Fruit fly (Drosophila melanogaster): Measurements from ENCODE around the gene CG6686.
A peak's percentile ranks its signal among the peaks of the same experiment; 100 is the strongest.

CG6686 gene

dm6 chr2L:11970853-11971397 is 16.9 kb downstream of the CG6686 start (continued):
- TF ChIP-seq pita (GFP tag; optimal IDR thresholded peaks at IDR 0.05) = no peak
- TF ChIP-seq CG13424 (tag; optimal IDR thresholded peaks at IDR 0.05) = peak; percentile 0
- peak in 1 of 2 experiments; percentile 50 for TF ChIP-seq Hr78 (GFP tag; optimal IDR thresholded peaks at IDR 0.05)
- peak; percentile 31 for TF ChIP-seq pfk (GFP tag; optimal IDR thresholded peaks at IDR 0.05)
- 0 out of 3 replicates have a peak, but pooled peaks have one; percentile 11 for TF ChIP-seq ken (GFP tag; IDR thresholded peaks at IDR 0.05)
- TF ChIP-seq CG15479 (GFP tag; optimal IDR thresholded peaks at IDR 0.05) = peak; percentile 43
- TF ChIP-seq Dip3 (GFP tag; optimal IDR thresholded peaks at IDR 0.05) = no peak
- TF ChIP-seq chif (GFP tag; optimal IDR thresholded peaks at IDR 0.05) = no peak
- peak; percentile 1 for TF ChIP-seq CG17829 (tag; optimal IDR thresholded peaks at IDR 0.05)
- no peak for TF ChIP-seq CG6791 (GFP tag; IDR thresholded peaks at IDR 0.05; ENCODE audit: partially characterized antibody)
- TF ChIP-seq CG12155 (GFP tag; optimal IDR thresholded peaks at IDR 0.05) = no peak
- TF ChIP-seq CG31388 (GFP tag; optimal IDR thresholded peaks at IDR 0.05) = no peak
- TF ChIP-seq Mrtf (GFP tag; IDR thresholded peaks at IDR 0.05) = peak; percentile 38; the same call in 1 of the 3 replicates
- TF ChIP-seq CG3726 (GFP tag; IDR thresholded peaks at IDR 0.05) = peak; percentile 66; the same call in 1 of the 3 replicates
- no peak for TF ChIP-seq ttk (GFP tag; IDR thresholded peaks at IDR 0.05)
- TF ChIP-seq Bteb2 (GFP tag; optimal IDR thresholded peaks at IDR 0.05) = no peak
- no peak for TF ChIP-seq en (GFP tag; optimal IDR thresholded peaks at IDR 0.05)
- TF ChIP-seq Dll (GFP tag; IDR thresholded peaks at IDR 0.05; ENCODE audit: partially characterized antibody) = no peak
- TF ChIP-seq CG31441 (GFP tag; IDR thresholded peaks at IDR 0.05) = no peak
- no peak for TF ChIP-seq CG30020 (tag; optimal IDR thresholded peaks at IDR 0.05)
- TF ChIP-seq yki (optimal IDR thresholded peaks at IDR 0.05) = peak; percentile 49
- TF ChIP-seq CG32532 (GFP tag; IDR thresholded peaks at IDR 0.05) = peak; percentile 59
- no peak for TF ChIP-seq CG17361 (GFP tag; IDR thresholded peaks at IDR 0.05)
- no peak for TF ChIP-seq H2.0 (GFP tag; IDR thresholded peaks at IDR 0.05)
- TF ChIP-seq Xrp1 (GFP tag; IDR thresholded peaks at IDR 0.05) = no peak
- no peak for TF ChIP-seq Taf1 (GFP tag; IDR thresholded peaks at IDR 0.05)
- no peak for TF ChIP-seq al (GFP tag; IDR thresholded peaks at IDR 0.05)
- peak; percentile 58 for TF ChIP-seq caup (GFP tag; optimal IDR thresholded peaks at IDR 0.05; ENCODE audit: severe bottlenecking)
- TF ChIP-seq NC2α (GFP tag; optimal IDR thresholded peaks at IDR 0.05) = no peak
- peak; percentile 23 for TF ChIP-seq CG12071 (GFP tag; optimal IDR thresholded peaks at IDR 0.05)
- peak; percentile 38; the same call in 1 of the 2 replicates for TF ChIP-seq seq (GFP tag; IDR thresholded peaks at IDR 0.05)
- peak; percentile 35; the same call in 1 of the 2 replicates for TF ChIP-seq sob (GFP tag; IDR thresholded peaks at IDR 0.05)
- TF ChIP-seq ci (GFP tag; IDR thresholded peaks at IDR 0.05) = peak; percentile 77; the same call in 2 of the 3 replicates
- TF ChIP-seq CG14860 (GFP tag; IDR thresholded peaks at IDR 0.05; ENCODE audit: partially characterized antibody) = 0 out of 3 replicates have a peak, but pooled peaks have one; percentile 33
- no peak for TF ChIP-seq Lim3 (GFP tag; IDR thresholded peaks at IDR 0.05)
- no peak for TF ChIP-seq eve (GFP tag; optimal IDR thresholded peaks at IDR 0.05)
- TF ChIP-seq dan (GFP tag; IDR thresholded peaks at IDR 0.05) = no peak
- TF ChIP-seq cad (GFP tag; optimal IDR thresholded peaks at IDR 0.05) = no peak
- no peak for TF ChIP-seq CG14710 (tag; optimal IDR thresholded peaks at IDR 0.05)
- no peak for TF ChIP-seq Ravus (GFP tag; IDR thresholded peaks at IDR 0.05)
- no peak for TF ChIP-seq CG15269 (tag; optimal IDR thresholded peaks at IDR 0.05)
- no peak for TF ChIP-seq disco-r (GFP tag; optimal IDR thresholded peaks at IDR 0.05)
- TF ChIP-seq CG34376 (GFP tag; optimal IDR thresholded peaks at IDR 0.05) = peak; percentile 25
- no peak for TF ChIP-seq Hsf (GFP tag; optimal IDR thresholded peaks at IDR 0.05)
- no peak for TF ChIP-seq zf30C (GFP tag; optimal IDR thresholded peaks at IDR 0.05)
- TF ChIP-seq zfh2 (GFP tag; optimal IDR thresholded peaks at IDR 0.05) = no peak
- TF ChIP-seq CG3838 (GFP tag; optimal IDR thresholded peaks at IDR 0.05) = no peak
- no peak for TF ChIP-seq crc (GFP tag; optimal IDR thresholded peaks at IDR 0.05)
- TF ChIP-seq CG4328 (GFP tag; optimal IDR thresholded peaks at IDR 0.05) = no peak
- TF ChIP-seq lbe (GFP tag; optimal IDR thresholded peaks at IDR 0.05) = peak; percentile 49
- 0 out of 2 replicates have a peak, but pooled peaks have one; percentile 44 for TF ChIP-seq rib (GFP tag; IDR thresholded peaks at IDR 0.05)

Data from whole organism, embryonic.